Fruit fly (Drosophila melanogaster): Measurements from ENCODE around the gene TwdlT.

The TwdlT gene

DNA sequence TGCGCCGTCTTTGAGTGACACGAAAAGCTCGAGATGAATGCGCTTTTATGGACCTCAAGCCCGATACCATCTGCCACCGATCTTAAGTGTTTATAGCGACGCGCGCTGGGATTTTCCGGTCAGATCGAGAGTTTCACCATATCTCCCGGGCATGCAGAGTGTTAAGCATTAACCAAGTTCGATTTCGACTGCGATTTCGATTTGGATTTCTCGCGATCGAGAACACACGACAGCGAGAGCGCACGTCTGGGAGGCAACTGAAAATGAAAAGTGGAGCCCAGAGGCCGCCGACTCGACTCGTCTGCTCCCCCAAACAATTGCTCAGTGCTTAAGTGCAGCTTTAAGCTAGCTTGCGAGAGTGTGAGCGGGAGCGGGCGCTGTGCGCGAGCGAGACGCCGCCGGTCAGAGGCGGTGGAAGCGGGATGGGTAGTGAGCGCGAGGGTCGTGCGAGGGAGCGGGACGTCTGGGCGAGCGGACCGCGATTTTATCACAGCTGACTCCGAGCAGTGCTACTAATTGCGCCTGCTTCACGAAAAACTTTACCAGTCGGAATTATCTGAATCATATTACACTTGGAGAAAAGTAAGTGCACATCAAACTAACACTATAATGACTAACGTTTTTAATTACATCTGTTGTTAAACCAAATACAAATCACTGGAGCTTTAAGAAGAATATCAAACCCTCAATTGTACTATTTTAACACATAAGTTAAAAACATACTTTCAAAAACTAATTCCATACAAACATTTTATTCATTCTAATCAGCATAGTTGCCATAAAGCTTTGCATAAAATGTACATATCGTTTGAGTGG lies 21.0 kb downstream of the TwdlT start, which contains the start of gene spz (continued):
- TF ChIP-seq gsb-n (tag; optimal IDR thresholded peaks at IDR 0.05) (no peak), CG10267 (tag; optimal IDR thresholded peaks at IDR 0.05) (no peak), slp2 (GFP tag; optimal IDR thresholded peaks at IDR 0.05) (no peak), insv (GFP tag; optimal IDR thresholded peaks at IDR 0.05) (no peak), z (GFP tag; IDR thresholded peaks at IDR 0.05) (0 out of 3 replicates have a peak, but pooled peaks have one; percentile 36), CG12219 (GFP tag; optimal IDR thresholded peaks at IDR 0.05) (no peak), Spps (tag; optimal IDR thresholded peaks at IDR 0.05) (no peak), Six4 (GFP tag; optimal IDR thresholded peaks at IDR 0.05) (peak; percentile 18), Myb (GFP tag; optimal IDR thresholded peaks at IDR 0.05) (no peak), CG7839 (tag; optimal IDR thresholded peaks at IDR 0.05) (peak; percentile 37), CG12769 (tag; optimal IDR thresholded peaks at IDR 0.05) (peak; percentile 79), repo (GFP tag; optimal IDR thresholded peaks at IDR 0.05) (peak; percentile 14), gt (GFP tag; IDR thresholded peaks at IDR 0.05) (no peak), CG15514 (GFP tag; optimal IDR thresholded peaks at IDR 0.05) (no peak), Dfd (GFP tag; optimal IDR thresholded peaks at IDR 0.05) (no peak), Opbp (GFP tag; IDR thresholded peaks at IDR 0.05; ENCODE audit: partially characterized antibody) (no peak), NfI (GFP tag; optimal IDR thresholded peaks at IDR 0.05) (peak; percentile 4), CG6654 (GFP tag; optimal IDR thresholded peaks at IDR 0.05) (no peak), ranshi (GFP tag; IDR thresholded peaks at IDR 0.05) (no peak), kay (GFP tag; optimal IDR thresholded peaks at IDR 0.05) (peak; percentile 70), cad (GFP tag; optimal IDR thresholded peaks at IDR 0.05) (no peak), CG11696 (GFP tag; IDR thresholded peaks at IDR 0.05) (no peak), CG12155 (GFP tag; optimal IDR thresholded peaks at IDR 0.05) (no peak), C15 (GFP tag; IDR thresholded peaks at IDR 0.05) (no peak), CG6854 (GFP tag; optimal IDR thresholded peaks at IDR 0.05) (no peak), HmgD (GFP tag; optimal IDR thresholded peaks at IDR 0.05) (no peak), ara (GFP tag; IDR thresholded peaks at IDR 0.05) (no peak), CG14014 (GFP tag; IDR thresholded peaks at IDR 0.05) (no peak), CG1233 (GFP tag; optimal IDR thresholded peaks at IDR 0.05) (no peak), CG18619 (GFP tag; optimal IDR thresholded peaks at IDR 0.05) (no peak), CG2116 (GFP tag; optimal IDR thresholded peaks at IDR 0.05) (no peak), Drgx (GFP tag; IDR thresholded peaks at IDR 0.05) (peak; percentile 30; the same call in 1 of the 2 replicates), ash1 (GFP tag; optimal IDR thresholded peaks at IDR 0.05) (no peak), Usf (GFP tag; optimal IDR thresholded peaks at IDR 0.05) (no peak), D19A (tag; optimal IDR thresholded peaks at IDR 0.05) (no peak), CG7357 (GFP tag; IDR thresholded peaks at IDR 0.05) (no peak), cas (GFP tag; IDR thresholded peaks at IDR 0.05) (no peak), CG4730 (GFP tag; IDR thresholded peaks at IDR 0.05) (no peak), usp (GFP tag; optimal IDR thresholded peaks at IDR 0.05) (no peak), pho (GFP tag; optimal IDR thresholded peaks at IDR 0.05) (peak; percentile 12), tll (GFP tag; optimal IDR thresholded peaks at IDR 0.05) (no peak), tin (GFP tag; optimal IDR thresholded peaks at IDR 0.05) (no peak)

Measured in whole organism, embryonic.